Worm (Caenorhabditis elegans) whole organism, L1 larva: ENCODE data around the gene slc-17.3.

Experiments used
- C04F5.9 ChIP-seq: sonication (generic microtip); optimal IDR thresholded peaks from 2 replicates; lab custom pipeline; 2016; ENCODE audit warnings: missing genetic modification characterization, missing compliant biosample characterization
- Y116A8C.19 ChIP-seq: sonication (generic microtip); optimal IDR thresholded peaks from 2 replicates; lab custom pipeline; 2016; ENCODE audit warnings: missing compliant biosample characterization, missing genetic modification characterization, borderline replicate concordance
- aly-2 ChIP-seq: fragments of 150-350 bp; optimal IDR thresholded peaks from 2 replicates; lab custom pipeline; 2014; ENCODE audit warnings: missing biosample characterization, missing genetic modification characterization
- blmp-1 ChIP-seq: fragments of 150-350 bp; optimal IDR thresholded peaks from 2 replicates; lab custom pipeline; 2014; ENCODE audit warnings: missing biosample characterization, missing genetic modification characterization
- ceh-63 ChIP-seq: fragments of 200-800 bp; sonication (Bioruptor generic); optimal IDR thresholded peaks from 2 replicates; lab custom pipeline; 2018; ENCODE audit warnings: mild to moderate bottlenecking, missing genetic modification characterization, missing compliant biosample characterization
- ceh-8 ChIP-seq: fragments of 200-800 bp; sonication (Bioruptor generic); optimal IDR thresholded peaks from 2 replicates; lab custom pipeline; 2018; ENCODE audit warnings: mild to moderate bottlenecking, missing genetic modification characterization, moderate library complexity, missing compliant biosample characterization
- ceh-82 ChIP-seq, 3 experiments: fragments of 150-350 bp in 1 of 3; sonication (generic microtip) in 2 of 3; optimal IDR thresholded peaks; 2 replicates each; lab custom pipeline; 2014 to 2017; ENCODE audit warnings: missing biosample characterization in 3 of 3, missing genetic modification characterization in 3 of 3
- ceh-88 ChIP-seq: fragments of 200-800 bp; sonication (Bioruptor generic); IDR thresholded peaks from 2 replicates; pipeline ENCODE4 v1.3.6; 2022; ENCODE audit warnings: missing genetic modification characterization, missing compliant biosample characterization
- dpl-1 ChIP-seq, 3 experiments: fragments of 150-350 bp in 2 of 3; sonication (generic microtip) in 1 of 3; optimal IDR thresholded peaks; 2 replicates each; lab custom pipeline; 2014 to 2017; ENCODE audit warnings: missing biosample characterization in 3 of 3, missing genetic modification characterization in 3 of 3, missing genetic modification reagents in 3 of 3
- dsc-1 ChIP-seq: sonication (generic microtip); optimal IDR thresholded peaks from 2 replicates; lab custom pipeline; 2016; ENCODE audit warnings: mild to moderate bottlenecking, missing genetic modification characterization, missing compliant biosample characterization
- efl-1 ChIP-seq, 4 experiments: fragments of 150-350 bp; optimal IDR thresholded peaks in 3 of 4; peaks in 1 of 4; 1 replicate in 1 of 4; 2 replicates in 3 of 4; lab custom pipeline; 2014; ENCODE audit warnings: missing biosample characterization in 2 of 4, missing genetic modification characterization in 2 of 4, missing genetic modification reagents in 2 of 4
- efl-3 ChIP-seq: fragments of 200-800 bp; sonication (Bioruptor generic); optimal IDR thresholded peaks from 2 replicates; lab custom pipeline; 2018; ENCODE audit warnings: mild to moderate bottlenecking, missing genetic modification characterization, missing compliant biosample characterization
- elt-3 ChIP-seq, 6 experiments: fragments of 150-350 bp in 1 of 6; sonication (generic microtip); optimal IDR thresholded peaks; 2 replicates each; lab custom pipeline; 2017 to 2018; ENCODE audit warnings: missing biosample characterization in 6 of 6, missing genetic modification characterization in 6 of 6, inconsistent platforms in 1 of 6
- fkh-10 ChIP-seq: sonication (generic microtip); optimal IDR thresholded peaks from 2 replicates; lab custom pipeline; 2017; ENCODE audit warnings: missing biosample characterization, missing genetic modification reagents, missing genetic modification characterization
- fkh-8 ChIP-seq: sonication (generic microtip); optimal IDR thresholded peaks from 2 replicates; lab custom pipeline; 2016; ENCODE audit warnings: mild to moderate bottlenecking, missing genetic modification characterization, missing compliant biosample characterization
- fos-1 ChIP-seq: fragments of 150-350 bp; optimal IDR thresholded peaks from 2 replicates; lab custom pipeline; 2014; ENCODE audit warnings: missing biosample characterization, missing genetic modification characterization
- jun-1 ChIP-seq: fragments of 150-350 bp; optimal IDR thresholded peaks from 2 replicates; lab custom pipeline; 2014; ENCODE audit warnings: missing biosample characterization, missing genetic modification reagents, missing genetic modification characterization
- lin-14 ChIP-seq: fragments of 200-800 bp; sonication (Bioruptor generic); optimal IDR thresholded peaks from 2 replicates; lab custom pipeline; 2018; ENCODE audit warnings: mild to moderate bottlenecking, missing genetic modification characterization, moderate library complexity, missing compliant biosample characterization
- lir-3 ChIP-seq: sonication (generic microtip); optimal IDR thresholded peaks from 2 replicates; lab custom pipeline; 2016; ENCODE audit warnings: mild to moderate bottlenecking, missing genetic modification characterization, moderate library complexity, missing compliant biosample characterization; ENCODE audit not compliant: poor library complexity
- lsy-2 ChIP-seq, 2 experiments: fragments of 150-350 bp; optimal IDR thresholded peaks; 2 replicates each; lab custom pipeline; 2014; ENCODE audit warnings: missing biosample characterization in 2 of 2, missing genetic modification characterization in 2 of 2
- mab-9 ChIP-seq: fragments of 200-800 bp; sonication (Bioruptor generic); IDR thresholded peaks from 2 replicates; pipeline ENCODE4 v1.3.6; 2022; ENCODE audit warnings: missing genetic modification reagents, missing genetic modification characterization, missing compliant biosample characterization
- mdl-1 ChIP-seq, 2 experiments: fragments of 150-350 bp; optimal IDR thresholded peaks; 2 replicates each; lab custom pipeline; 2014 to 2017; ENCODE audit warnings: missing biosample characterization in 2 of 2, missing genetic modification characterization in 2 of 2, inconsistent platforms in 1 of 2
- nhr-11 ChIP-seq: fragments of 150-350 bp; optimal IDR thresholded peaks from 2 replicates; lab custom pipeline; 2014; ENCODE audit warnings: missing biosample characterization, missing genetic modification characterization
- nhr-76 ChIP-seq: sonication (generic microtip); optimal IDR thresholded peaks from 2 replicates; lab custom pipeline; 2017; ENCODE audit warnings: missing biosample characterization, missing genetic modification characterization
- nhr-77 ChIP-seq: fragments of 150-350 bp; optimal IDR thresholded peaks from 2 replicates; lab custom pipeline; 2014; ENCODE audit warnings: missing biosample characterization, missing genetic modification characterization
- nhr-84 ChIP-seq: sonication (generic microtip); optimal IDR thresholded peaks from 2 replicates; lab custom pipeline; 2017; ENCODE audit warnings: missing biosample characterization, missing genetic modification characterization
- nhr-85 ChIP-seq: sonication (generic microtip); peaks from one replicate; lab custom pipeline; 2016; ENCODE audit warnings: missing genetic modification characterization, inconsistent platforms, missing compliant biosample characterization
- nhr-90 ChIP-seq: sonication (generic microtip); optimal IDR thresholded peaks from 2 replicates; lab custom pipeline; 2016; ENCODE audit warnings: mild to moderate bottlenecking, missing genetic modification characterization, missing compliant biosample characterization; ENCODE audit not compliant: poor library complexity
- pag-3 ChIP-seq: sonication (generic microtip); optimal IDR thresholded peaks from 2 replicates; lab custom pipeline; 2017; ENCODE audit warnings: missing genetic modification characterization, mild to moderate bottlenecking, missing compliant biosample characterization, antibody characterized with exemption, borderline replicate concordance; ENCODE audit not compliant: insufficient read depth
- pax-3 ChIP-seq: fragments of 200-800 bp; sonication (Bioruptor generic); optimal IDR thresholded peaks from 2 replicates; lab custom pipeline; 2018; ENCODE audit warnings: mild to moderate bottlenecking, missing genetic modification characterization, moderate library complexity, missing compliant biosample characterization
- pqm-1 ChIP-seq: sonication (generic microtip); optimal IDR thresholded peaks from 3 replicates; lab custom pipeline; 2017; ENCODE audit warnings: missing biosample characterization, missing genetic modification characterization
- rnt-1 ChIP-seq: sonication (generic microtip); optimal IDR thresholded peaks from 2 replicates; lab custom pipeline; 2016; ENCODE audit warnings: mild to moderate bottlenecking, missing genetic modification characterization, moderate library complexity, missing compliant biosample characterization
- skn-1 ChIP-seq: fragments of 150-350 bp; optimal IDR thresholded peaks from 2 replicates; lab custom pipeline; 2014; ENCODE audit warnings: missing biosample characterization, missing genetic modification characterization
- snpc-4 ChIP-seq: fragments of 150-350 bp; optimal IDR thresholded peaks from 2 replicates; lab custom pipeline; 2014; ENCODE audit warnings: missing biosample characterization, missing genetic modification characterization
- snu-23 ChIP-seq: sonication (generic microtip); optimal IDR thresholded peaks from 2 replicates; lab custom pipeline; 2016; ENCODE audit warnings: missing genetic modification characterization, missing compliant biosample characterization
- tbx-2 ChIP-seq: sonication (generic microtip); optimal IDR thresholded peaks from 2 replicates; lab custom pipeline; 2016; ENCODE audit warnings: missing genetic modification characterization, missing compliant biosample characterization
- tlp-1 ChIP-seq: fragments of 150-350 bp; optimal IDR thresholded peaks from 2 replicates; lab custom pipeline; 2014; ENCODE audit warnings: missing biosample characterization, missing genetic modification characterization
- unc-30 ChIP-seq: sonication (generic microtip); optimal IDR thresholded peaks from 2 replicates; lab custom pipeline; 2017; ENCODE audit warnings: missing biosample characterization, missing genetic modification characterization
- unc-86 ChIP-seq: sonication (generic microtip); optimal IDR thresholded peaks from 2 replicates; lab custom pipeline; 2016; ENCODE audit warnings: missing genetic modification characterization, missing compliant biosample characterization
- vab-15 ChIP-seq: sonication (generic microtip); optimal IDR thresholded peaks from 2 replicates; lab custom pipeline; 2017; ENCODE audit warnings: missing genotype, mild to moderate bottlenecking, missing genetic modification characterization, missing compliant biosample characterization
- xbp-1 ChIP-seq: sonication (generic microtip); optimal IDR thresholded peaks from 2 replicates; lab custom pipeline; 2016; ENCODE audit warnings: missing genetic modification characterization, missing compliant biosample characterization
- zip-4 ChIP-seq: fragments of 200-800 bp; sonication (Bioruptor generic); optimal IDR thresholded peaks from 2 replicates; lab custom pipeline; 2018; ENCODE audit warnings: mild to moderate bottlenecking, missing genetic modification characterization, moderate library complexity, missing compliant biosample characterization
- ztf-11 ChIP-seq, 2 experiments: sonication (generic microtip); optimal IDR thresholded peaks; 2 replicates each; lab custom pipeline; 2016 to 2017; ENCODE audit warnings: missing genetic modification characterization in 2 of 2, missing biosample characterization in 1 of 2, missing compliant biosample characterization in 1 of 2
- ztf-4 ChIP-seq: fragments of 150-350 bp; optimal IDR thresholded peaks from 2 replicates; lab custom pipeline; 2014; ENCODE audit warnings: missing biosample characterization, missing genetic modification characterization

slc-17.3 gene

ce11 chrIII:7893224-7893623 is 28.1 kb upstream of the slc-17.3 start:
- TF ChIP-seq ceh-8 (GFP tag; lab: Kevin White, UChicago) (no peak), efl-1 (optimal IDR thresholded peaks at IDR 0.05; lab: Kevin White, UChicago) (no peak), efl-1 (GFP tag; optimal IDR thresholded peaks at IDR 0.05 in 1 of 2; lab: Kevin White, UChicago) (peak in 1 of 2 experiments; percentile 54), tlp-1 (tag; lab: Kevin White, UChicago) (no peak), lir-3 (tag; lab: Kevin White, UChicago) (no peak), fkh-8 (peak; percentile 27)

DNA sequence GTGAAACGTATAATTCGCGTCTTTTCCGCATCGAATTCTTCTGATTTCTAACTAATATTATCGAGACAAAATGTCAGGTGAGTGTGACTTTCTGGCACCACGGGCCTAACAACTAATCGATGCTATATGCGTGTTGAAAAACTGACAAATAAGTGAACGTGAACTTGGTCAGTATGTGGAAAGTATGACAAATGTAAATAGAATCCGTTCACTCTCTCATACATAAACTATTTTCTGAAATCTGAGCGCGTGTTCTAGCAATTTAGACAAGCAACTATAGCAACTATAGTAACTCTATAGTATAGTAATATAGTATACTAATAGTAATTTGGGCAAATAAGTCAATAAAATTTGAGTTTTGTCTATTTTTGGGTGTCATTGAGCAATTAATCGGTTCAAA is 27.2 kb upstream of the slc-17.3 start:
- no peak for TF ChIP-seq pax-3
- no peak for TF ChIP-seq lir-3 (tag; lab: Kevin White, UChicago)
- no peak for TF ChIP-seq unc-86 (tag; lab: Kevin White, UChicago)
- no peak for TF ChIP-seq blmp-1 (tag; lab: Kevin White, UChicago)
- TF ChIP-seq ztf-4 (tag; lab: Kevin White, UChicago) = no peak
- TF ChIP-seq nhr-90 (tag; lab: Kevin White, UChicago) = no peak
- no peak for TF ChIP-seq nhr-11 (tag; lab: Kevin White, UChicago)
- TF ChIP-seq tbx-2 (tag; lab: Kevin White, UChicago) = no peak

DNA sequence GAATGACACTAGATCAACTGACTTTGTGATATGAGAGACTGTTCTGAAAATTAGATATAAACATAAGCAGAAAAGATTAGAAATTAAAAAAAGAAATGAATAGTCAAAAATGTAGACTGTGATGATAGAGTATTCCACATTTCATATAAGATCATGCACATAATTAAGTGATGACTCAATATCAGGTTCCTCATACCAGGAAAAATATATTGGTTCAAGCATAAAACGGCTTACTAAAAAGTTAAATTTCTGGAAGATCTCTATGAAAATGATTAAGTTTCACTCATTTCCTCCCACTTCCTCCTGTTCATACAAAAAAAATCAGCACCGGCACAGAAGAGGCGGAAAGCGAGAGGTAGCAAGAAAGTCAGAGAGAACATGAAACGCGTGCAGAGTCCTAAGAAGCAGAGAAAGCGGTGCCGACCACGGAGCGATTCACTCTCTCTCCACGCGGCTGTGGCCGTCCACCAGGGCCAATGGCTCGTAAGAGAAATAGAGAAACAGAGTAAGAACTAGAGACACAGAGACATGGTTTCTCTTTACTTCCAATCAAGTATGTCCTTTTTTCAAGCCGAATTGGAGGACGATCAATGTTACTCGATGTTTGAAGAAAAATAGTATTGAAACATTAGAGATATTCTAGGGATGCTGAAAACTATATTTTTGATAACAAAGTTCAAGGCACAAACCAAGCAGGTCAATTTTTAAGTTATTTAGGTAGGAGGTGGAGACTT is 26.7 kb upstream of the slc-17.3 start, which contains the start of the genes ZK688.5 and fahd-1:
ZK688.5 (minus strand) TSS at position 51 of the 734 bp plus-strand sequence.
fahd-1 (plus strand) TSS at position 684 of the 734 bp plus-strand sequence.
- TF ChIP-seq tbx-2 (tag; lab: Kevin White, UChicago) (peak; percentile 62), aly-2 (no peak), efl-1 (optimal IDR thresholded peaks at IDR 0.05; lab: Kevin White, UChicago) (peak; percentile 72 to 77), efl-1 (GFP tag; optimal IDR thresholded peaks at IDR 0.05 in 1 of 2; lab: Kevin White, UChicago) (peak; percentile 27 to 94), lsy-2 (tag; optimal IDR thresholded peaks at IDR 0.05; lab: Kevin White, UChicago) (peak; percentile 62 to 77), nhr-84 (tag; lab: Kevin White, UChicago) (no peak), pqm-1 (tag; lab: Kevin White, UChicago) (no peak), nhr-76 (tag; lab: Kevin White, UChicago) (no peak), Y116A8C.19 (no peak), vab-15 (tag; lab: Kevin White, UChicago) (no peak), pag-3 (tag; lab: Kevin White, UChicago) (no peak), dsc-1 (tag; lab: Kevin White, UChicago) (peak; percentile 39), rnt-1 (tag; lab: Kevin White, UChicago) (peak; percentile 71), unc-86 (tag; lab: Kevin White, UChicago) (peak; percentile 34), elt-3 (tag; optimal IDR thresholded peaks at IDR 0.05; lab: Kevin White, UChicago) (peak in 2 of 6 experiments; percentile 41 to 48), xbp-1 (tag; lab: Kevin White, UChicago) (peak; percentile 55), fkh-8 (peak; percentile 54), zip-4 (no peak), fkh-10 (GFP tag; lab: Kevin White, UChicago) (no peak), lir-3 (tag; lab: Kevin White, UChicago) (no peak), snu-23 (GFP tag; lab: Kevin White, UChicago) (peak; percentile 81), mab-9 (GFP tag; lab: Robert Waterston, UW) (no peak), ceh-63 (GFP tag; lab: Kevin White, UChicago) (no peak), dpl-1 (GFP tag; optimal IDR thresholded peaks at IDR 0.05; lab: Kevin White, UChicago) (peak; percentile 43 to 50 (median 49)), ztf-11 (tag; optimal IDR thresholded peaks at IDR 0.05; lab: Kevin White, UChicago) (no peak), blmp-1 (tag; lab: Kevin White, UChicago) (peak; percentile 92), ceh-82 (tag; optimal IDR thresholded peaks at IDR 0.05; lab: Kevin White, UChicago) (peak; percentile 5 to 80 (median 47)), skn-1 (tag; lab: Kevin White, UChicago) (peak; percentile 76), ceh-88 (GFP tag; lab: Robert Waterston, UW) (no peak), fos-1 (tag; lab: Kevin White, UChicago) (no peak), unc-30 (tag; lab: Kevin White, UChicago) (no peak), nhr-11 (tag; lab: Kevin White, UChicago) (no peak), snpc-4 (tag; lab: Kevin White, UChicago) (peak; percentile 51), C04F5.9 (tag; lab: Kevin White, UChicago) (no peak), nhr-77 (tag; lab: Kevin White, UChicago) (peak; percentile 49), mdl-1 (tag; optimal IDR thresholded peaks at IDR 0.05; lab: Kevin White, UChicago) (peak in 1 of 2 experiments; percentile 82), lin-14 (GFP tag; lab: Kevin White, UChicago) (peak; percentile 91), ztf-4 (tag; lab: Kevin White, UChicago) (peak; percentile 34), nhr-85 (peak; percentile 79), jun-1 (tag; lab: Kevin White, UChicago) (peak; percentile 46), efl-3 (GFP tag; lab: Kevin White, UChicago) (no peak)
